Worm (Caenorhabditis elegans) whole organism, dauer: ENCODE measurements around the gene T13A10.64.

Experiments used
- unc-62 ChIP-seq: sonication (generic microtip); optimal IDR thresholded peaks from 2 replicates; lab custom pipeline; 2017; ENCODE audit warnings: missing biosample characterization, missing genetic modification reagents, missing genetic modification characterization

The T13A10.64 gene

ce11 chrIV:6254635-6255034 is at the start of gene T13A10.64:
Gene T13A10.64, plus strand, starts transcription at chrIV:6254935.
- TF ChIP-seq unc-62 = no peak

- TF ChIP-seq unc-62 = no peak
These were observed 48.4 kb upstream of the T13A10.64 start, which contains the start of gene C49A9.10 for ce11 chrIV:6206294-6206776. Gene C49A9.10, minus strand, starts transcription at chrIV:6206344.

- no peak for TF ChIP-seq unc-62
These were observed 45.4 kb upstream of the T13A10.64 start for ce11 chrIV:6209337-6209736.

- TF ChIP-seq unc-62 = no peak
These were observed 44.2 kb upstream of the T13A10.64 start, which contains the start of the genes ugt-24 and C49A9.6 for ce11 chrIV:6210574-6210973. Gene ugt-24, minus strand, starts transcription at chrIV:6210720. Gene C49A9.6, plus strand, starts transcription at chrIV:6210936.

- TF ChIP-seq unc-62 = no peak
These were observed 41.3 kb upstream of the T13A10.64 start, which contains the start of gene C49A9.5 for ce11 chrIV:6213403-6213802. Gene C49A9.5, plus strand, starts transcription at chrIV:6213673.

- no peak for TF ChIP-seq unc-62
These were observed 37.7 kb upstream of the T13A10.64 start, which contains the start of gene C49A9.9 for ce11 chrIV:6217066-6217465. Gene C49A9.9, plus strand, starts transcription at chrIV:6217372.

ce11 chrIV:6217503-6217902 is 37.2 kb upstream of the T13A10.64 start:
- TF ChIP-seq unc-62 = no peak

ce11 chrIV:6219429-6219828 is 35.3 kb upstream of the T13A10.64 start, which contains the start of gene C49A9.4:
Gene C49A9.4, plus strand, starts transcription at chrIV:6219693.
- no peak for TF ChIP-seq unc-62

ce11 chrIV:6221878-6222277 is 32.9 kb upstream of the T13A10.64 start, which contains the start of gene C49A9.3:
Gene C49A9.3, plus strand, starts transcription at chrIV:6222089.
- TF ChIP-seq unc-62 = no peak

ce11 chrIV:6225143-6225542 is 29.6 kb upstream of the T13A10.64 start, which contains the start of gene C49A9.2:
Gene C49A9.2, plus strand, starts transcription at chrIV:6225443.
- no peak for TF ChIP-seq unc-62

- TF ChIP-seq unc-62 = no peak
These were observed 26.8 kb upstream of the T13A10.64 start, which contains the start of gene C49A9.1 for ce11 chrIV:6227974-6228373. Gene C49A9.1, plus strand, starts transcription at chrIV:6228190.

- no peak for TF ChIP-seq unc-62
These were observed 24.1 kb upstream of the T13A10.64 start, which contains the start of gene F58F9.4 for ce11 chrIV:6230560-6231073. Gene F58F9.4, plus strand, starts transcription at chrIV:6231023.

ce11 chrIV:6232769-6233290 is 21.9 kb upstream of the T13A10.64 start, which contains the start of gene F58F9.3:
Gene F58F9.3, plus strand, starts transcription at chrIV:6233240.
- no peak for TF ChIP-seq unc-62

ce11 chrIV:6237508-6238227 is 17.1 kb upstream of the T13A10.64 start, which contains the start of the genes F58F9.6 and F58F9.8:
Gene F58F9.6, minus strand, starts transcription at chrIV:6237608.
Gene F58F9.8, plus strand, starts transcription at chrIV:6238177.
- no peak for TF ChIP-seq unc-62

- no peak for TF ChIP-seq unc-62
These were observed 14.7 kb upstream of the T13A10.64 start, which contains the start of gene F58F9.9 for ce11 chrIV:6239993-6240392. Gene F58F9.9, plus strand, starts transcription at chrIV:6240293.

- TF ChIP-seq unc-62 = no peak
These were observed 6.2 kb upstream of the T13A10.64 start, which contains the start of gene acox-3 for ce11 chrIV:6248486-6248885. Gene acox-3, minus strand, starts transcription at chrIV:6248492.

- TF ChIP-seq unc-62 = no peak
These were observed 5.1 kb upstream of the T13A10.64 start, which contains the start of gene F58F9.1 for ce11 chrIV:6249591-6249990. Gene F58F9.1, plus strand, starts transcription at chrIV:6249841.
